Worm (Caenorhabditis elegans): Measurements from ENCODE around the gene F15A8.1.

The F15A8.1 gene

DNA sequence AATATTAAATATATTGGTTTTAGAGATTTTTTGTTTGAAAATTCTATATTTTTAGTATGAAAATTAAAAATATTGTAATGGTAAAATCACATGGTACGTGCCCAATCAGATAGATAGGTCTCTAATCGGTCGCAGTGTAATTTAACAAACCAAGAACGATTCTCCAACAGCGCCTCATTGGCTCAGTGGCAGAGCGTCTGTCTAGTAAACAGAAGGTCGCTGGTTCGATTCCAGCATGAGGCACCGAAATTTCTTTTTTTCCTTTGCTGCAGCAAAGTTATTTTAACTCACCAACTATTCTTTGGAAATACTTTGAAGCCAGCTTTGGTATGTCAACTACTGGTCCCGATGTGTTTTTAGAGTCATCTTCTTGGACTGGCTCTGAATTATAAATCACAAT, 4.1 kb downstream of the F15A8.1 start:
- peak; percentile 58 for TF ChIP-seq flt-1 (GFP tag; IDR thresholded peaks at IDR 0.05)
- TF ChIP-seq pes-1 (GFP tag; IDR thresholded peaks at IDR 0.05) = peak; percentile 78
- no peak for TF ChIP-seq ceh-13 (GFP tag; optimal IDR thresholded peaks at IDR 0.05)
- TF ChIP-seq hmg-4 (GFP tag; optimal IDR thresholded peaks at IDR 0.05) = no peak
- no peak for TF ChIP-seq tbx-37 (GFP tag; conservative IDR thresholded peaks at IDR 0.05)
- peak; percentile 60; the same call in 1 of the 2 replicates for TF ChIP-seq tbx-11 (GFP tag; IDR thresholded peaks at IDR 0.05)
- no peak for TF ChIP-seq ceh-36 (tag; optimal IDR thresholded peaks at IDR 0.05)
- no peak for TF ChIP-seq aly-1 (tag; optimal IDR thresholded peaks at IDR 0.05)
- TF ChIP-seq sea-1 (GFP tag; conservative IDR thresholded peaks at IDR 0.05) = 0 out of 2 replicates have a peak, but pooled peaks have one; percentile 42
- no peak for TF ChIP-seq ets-7 (tag; optimal IDR thresholded peaks at IDR 0.05)
- TF ChIP-seq tra-4 (tag; optimal IDR thresholded peaks at IDR 0.05) = no peak
- no peak for TF ChIP-seq F13C5.2 (tag; optimal IDR thresholded peaks at IDR 0.05)
- TF ChIP-seq hnd-1 (tag; optimal IDR thresholded peaks at IDR 0.05) = no peak
- no peak for TF ChIP-seq B0310.2 (tag; optimal IDR thresholded peaks at IDR 0.05)
- TF ChIP-seq scrt-1 (GFP tag; IDR thresholded peaks at IDR 0.05) = 0 out of 2 replicates have a peak, but pooled peaks have one; percentile 35
- TF ChIP-seq ama-1 (optimal IDR thresholded peaks at IDR 0.05) = no peak

DNA sequence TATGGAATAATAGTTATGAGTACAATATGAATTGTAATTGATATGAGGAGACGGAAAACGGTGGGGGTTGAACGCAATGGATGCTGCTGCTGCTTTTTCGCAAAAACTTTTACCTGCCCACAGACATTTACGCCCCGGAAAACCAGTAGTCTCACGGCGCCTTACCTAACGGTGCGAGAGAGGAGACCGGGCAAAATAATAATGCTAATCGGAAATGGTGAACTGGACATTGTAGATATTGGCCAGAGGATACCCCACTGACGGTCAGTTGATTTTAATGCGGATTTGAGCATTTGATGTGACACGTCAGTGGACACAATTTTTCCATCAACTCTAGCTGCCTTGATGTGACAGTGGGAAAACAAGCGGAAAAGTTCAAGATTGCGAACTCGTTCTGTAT, 7.5 kb downstream of the F15A8.1 start, which contains the start of gene mltn-13:
Gene mltn-13 (minus strand): TSS at position 101 of the 400 bp plus-strand sequence.
- no peak for TF ChIP-seq ceh-36 (tag; optimal IDR thresholded peaks at IDR 0.05)
- no peak for TF ChIP-seq hmg-4 (GFP tag; optimal IDR thresholded peaks at IDR 0.05)
- TF ChIP-seq F13C5.2 (tag; optimal IDR thresholded peaks at IDR 0.05) = no peak
- TF ChIP-seq ets-7 (tag; optimal IDR thresholded peaks at IDR 0.05) = no peak
- no peak for TF ChIP-seq B0310.2 (tag; optimal IDR thresholded peaks at IDR 0.05)
- no peak for TF ChIP-seq tra-4 (tag; optimal IDR thresholded peaks at IDR 0.05)
- TF ChIP-seq ceh-13 (GFP tag; optimal IDR thresholded peaks at IDR 0.05) = no peak
- no peak for TF ChIP-seq flt-1 (GFP tag; IDR thresholded peaks at IDR 0.05)
- no peak for TF ChIP-seq ama-1 (optimal IDR thresholded peaks at IDR 0.05)
- TF ChIP-seq pes-1 (GFP tag; IDR thresholded peaks at IDR 0.05) = no peak
- TF ChIP-seq scrt-1 (GFP tag; IDR thresholded peaks at IDR 0.05) = no peak
- TF ChIP-seq sea-1 (GFP tag; conservative IDR thresholded peaks at IDR 0.05) = no peak
- TF ChIP-seq tbx-11 (GFP tag; IDR thresholded peaks at IDR 0.05) = no peak

- no peak for TF ChIP-seq B0310.2 (tag; optimal IDR thresholded peaks at IDR 0.05)
- no peak for TF ChIP-seq tbx-37 (GFP tag; conservative IDR thresholded peaks at IDR 0.05)
- no peak for TF ChIP-seq hnd-1 (tag; optimal IDR thresholded peaks at IDR 0.05)
- no peak for TF ChIP-seq pes-1 (GFP tag; IDR thresholded peaks at IDR 0.05)
- no peak for TF ChIP-seq tra-4 (tag; optimal IDR thresholded peaks at IDR 0.05)
- no peak for TF ChIP-seq aly-1 (tag; optimal IDR thresholded peaks at IDR 0.05)
- TF ChIP-seq ceh-36 (tag; optimal IDR thresholded peaks at IDR 0.05) = no peak
- no peak for TF ChIP-seq tbx-11 (GFP tag; IDR thresholded peaks at IDR 0.05)
- TF ChIP-seq ama-1 (optimal IDR thresholded peaks at IDR 0.05) = no peak
- no peak for TF ChIP-seq F13C5.2 (tag; optimal IDR thresholded peaks at IDR 0.05)
- no peak for TF ChIP-seq hmg-4 (GFP tag; optimal IDR thresholded peaks at IDR 0.05)
- TF ChIP-seq sea-1 (GFP tag; conservative IDR thresholded peaks at IDR 0.05) = no peak
- TF ChIP-seq scrt-1 (GFP tag; IDR thresholded peaks at IDR 0.05) = no peak
- no peak for TF ChIP-seq hmbx-1 (tag; optimal IDR thresholded peaks at IDR 0.05)
- no peak for TF ChIP-seq flt-1 (GFP tag; IDR thresholded peaks at IDR 0.05)
- TF ChIP-seq ets-7 (tag; optimal IDR thresholded peaks at IDR 0.05) = no peak
- no peak for TF ChIP-seq ceh-13 (GFP tag; optimal IDR thresholded peaks at IDR 0.05)
Measured at ce11 chrX:4451936-4452335, 11.2 kb downstream of the F15A8.1 start.

DNA sequence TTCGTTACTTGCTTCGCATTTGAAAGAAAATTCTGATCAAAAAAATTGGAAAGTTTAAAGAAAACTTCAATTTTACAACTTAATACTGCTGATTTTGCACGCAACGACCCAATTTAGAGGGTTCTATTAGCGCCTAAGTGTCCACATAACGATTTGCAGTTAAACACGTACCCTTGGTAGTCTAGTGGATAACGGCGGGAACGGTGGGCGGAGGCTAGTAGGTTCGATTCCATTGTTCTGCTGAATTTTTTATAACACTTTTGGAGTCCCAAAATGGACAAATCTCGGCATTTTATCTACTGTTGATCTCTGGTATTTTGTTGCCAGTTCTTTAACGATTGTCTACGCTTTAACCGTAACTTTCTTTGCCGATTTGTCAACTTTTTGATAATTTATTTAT, 12.4 kb downstream of the F15A8.1 start:
- TF ChIP-seq hnd-1 (tag; optimal IDR thresholded peaks at IDR 0.05) (no peak), ceh-36 (tag; optimal IDR thresholded peaks at IDR 0.05) (no peak), scrt-1 (GFP tag; IDR thresholded peaks at IDR 0.05) (no peak), pes-1 (GFP tag; IDR thresholded peaks at IDR 0.05) (no peak), sea-1 (GFP tag; conservative IDR thresholded peaks at IDR 0.05) (no peak), ets-7 (tag; optimal IDR thresholded peaks at IDR 0.05) (no peak), F13C5.2 (tag; optimal IDR thresholded peaks at IDR 0.05) (no peak), ama-1 (optimal IDR thresholded peaks at IDR 0.05) (no peak), flt-1 (GFP tag; IDR thresholded peaks at IDR 0.05) (no peak), B0310.2 (tag; optimal IDR thresholded peaks at IDR 0.05) (no peak), hmg-4 (GFP tag; optimal IDR thresholded peaks at IDR 0.05) (no peak), tbx-11 (GFP tag; IDR thresholded peaks at IDR 0.05) (no peak), ceh-13 (GFP tag; optimal IDR thresholded peaks at IDR 0.05) (no peak)

ce11 chrX:4453820-4454219, 13.1 kb downstream of the F15A8.1 start, which contains the start of gene F02E8.4:
TSS of gene F02E8.4 (plus strand) at chrX:4454120.
- TF ChIP-seq hmg-4 (GFP tag; optimal IDR thresholded peaks at IDR 0.05) (no peak), hmbx-1 (tag; optimal IDR thresholded peaks at IDR 0.05) (no peak), flt-1 (GFP tag; IDR thresholded peaks at IDR 0.05) (no peak), ceh-13 (GFP tag; optimal IDR thresholded peaks at IDR 0.05) (no peak), aly-1 (tag; optimal IDR thresholded peaks at IDR 0.05) (no peak), scrt-1 (GFP tag; IDR thresholded peaks at IDR 0.05) (no peak), tbx-11 (GFP tag; IDR thresholded peaks at IDR 0.05) (no peak), F13C5.2 (tag; optimal IDR thresholded peaks at IDR 0.05) (no peak), tbx-37 (GFP tag; conservative IDR thresholded peaks at IDR 0.05) (no peak), ceh-36 (tag; optimal IDR thresholded peaks at IDR 0.05) (no peak), B0310.2 (tag; optimal IDR thresholded peaks at IDR 0.05) (no peak), pes-1 (GFP tag; IDR thresholded peaks at IDR 0.05) (no peak), hnd-1 (tag; optimal IDR thresholded peaks at IDR 0.05) (no peak), ama-1 (optimal IDR thresholded peaks at IDR 0.05) (no peak), sea-1 (GFP tag; conservative IDR thresholded peaks at IDR 0.05) (no peak), ets-7 (tag; optimal IDR thresholded peaks at IDR 0.05) (no peak), tra-4 (tag; optimal IDR thresholded peaks at IDR 0.05) (no peak)

ce11 chrX:4457853-4458322, 17.1 kb downstream of the F15A8.1 start, which contains the start of gene aps-2:
TSS of gene aps-2 (plus strand) at chrX:4458272.
- TF ChIP-seq hmg-4 (GFP tag; optimal IDR thresholded peaks at IDR 0.05) = peak; percentile 59
- TF ChIP-seq aly-1 (tag; optimal IDR thresholded peaks at IDR 0.05) = no peak
- no peak for TF ChIP-seq ama-1 (optimal IDR thresholded peaks at IDR 0.05)
- no peak for TF ChIP-seq tbx-11 (GFP tag; IDR thresholded peaks at IDR 0.05)
- TF ChIP-seq ceh-36 (tag; optimal IDR thresholded peaks at IDR 0.05) = no peak
- no peak for TF ChIP-seq pes-1 (GFP tag; IDR thresholded peaks at IDR 0.05)
- TF ChIP-seq F13C5.2 (tag; optimal IDR thresholded peaks at IDR 0.05) = peak; percentile 76
- no peak for TF ChIP-seq sea-1 (GFP tag; conservative IDR thresholded peaks at IDR 0.05)
- no peak for TF ChIP-seq ceh-13 (GFP tag; optimal IDR thresholded peaks at IDR 0.05)

DNA sequence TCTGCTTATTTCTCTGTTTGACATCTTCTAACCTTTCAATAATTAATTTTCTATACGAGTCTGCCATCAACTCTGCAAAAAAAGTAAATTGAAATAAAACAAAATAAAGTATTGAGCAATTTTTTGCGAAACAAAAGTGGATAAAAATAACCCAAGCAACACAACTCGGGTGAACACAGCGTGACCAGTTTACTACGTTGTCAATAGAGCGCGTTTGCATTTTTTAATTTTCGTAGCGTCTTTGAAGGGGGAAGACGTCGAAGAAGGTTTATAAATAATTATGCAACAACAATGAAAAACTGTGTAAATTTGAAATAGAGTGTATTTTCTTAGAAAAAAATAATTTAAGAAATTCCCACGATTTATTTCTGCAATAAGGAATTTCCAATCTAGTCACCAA, 21.6 kb downstream of the F15A8.1 start, which contains the start of gene atg-16.1:
Gene atg-16.1 (minus strand): TSS at position 76 of the 400 bp plus-strand sequence.
- TF ChIP-seq F13C5.2 (tag; optimal IDR thresholded peaks at IDR 0.05) (peak; percentile 4), tbx-37 (GFP tag; conservative IDR thresholded peaks at IDR 0.05) (no peak)

Data from whole organism, early embryonic.